Worm (Caenorhabditis elegans): ENCODE measurements around the gene glt-5.

DNA sequence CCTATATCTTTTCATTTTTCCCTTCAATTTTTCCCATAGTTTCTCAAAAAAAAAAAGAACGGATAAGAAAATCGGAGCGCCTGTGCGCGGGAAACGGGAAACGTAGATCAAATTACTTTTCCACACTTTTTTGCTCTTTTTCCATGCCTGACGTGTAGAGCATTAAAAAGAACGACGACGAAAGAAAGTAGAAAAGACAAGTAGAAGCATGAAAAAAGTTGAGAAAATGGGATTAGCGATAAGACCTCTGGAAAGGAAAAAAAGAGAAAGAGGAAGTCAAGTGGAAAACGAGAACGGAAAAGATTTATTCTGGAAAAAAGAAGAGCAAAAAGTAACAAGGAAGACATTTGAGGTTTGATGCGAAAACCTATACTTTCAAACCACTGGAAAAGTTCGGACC lies 19.8 kb upstream of the glt-5 start:
- no peak for TF ChIP-seq madf-2 (tag; optimal IDR thresholded peaks at IDR 0.05)
- no peak for TF ChIP-seq ceh-14 (tag; optimal IDR thresholded peaks at IDR 0.05)
- TF ChIP-seq tbx-2 (tag; optimal IDR thresholded peaks at IDR 0.05): no peak
- TF ChIP-seq nfya-1 (tag; optimal IDR thresholded peaks at IDR 0.05): no peak
- TF ChIP-seq ama-1 (optimal IDR thresholded peaks at IDR 0.05): no peak
- no peak for TF ChIP-seq elt-2 (tag; optimal IDR thresholded peaks at IDR 0.05)
- TF ChIP-seq hlh-6 (tag; optimal IDR thresholded peaks at IDR 0.05): no peak
- TF ChIP-seq unc-3 (GFP tag; conservative IDR thresholded peaks at IDR 0.05): no peak
- no peak for TF ChIP-seq unc-3 (tag; optimal IDR thresholded peaks at IDR 0.05)
